Worm (Caenorhabditis elegans) whole organism, L4 larva: Measurements from ENCODE around the gene F20G2.2.

ENCODE experiments used
- F10B5.3 ChIP-seq: sonication (generic microtip); optimal IDR thresholded peaks from 2 replicates; lab custom pipeline; 2016; ENCODE audit warnings: mild to moderate bottlenecking, missing genetic modification characterization, missing compliant biosample characterization
- F26F4.8 ChIP-seq: fragments of 200-800 bp; sonication (Bioruptor generic); conservative IDR thresholded peaks from 2 replicates; pipeline ENCODE4 v1.3.6; 2022; ENCODE audit warnings: missing genetic modification characterization, missing compliant biosample characterization
- F49E8.2 ChIP-seq: sonication (generic microtip); optimal IDR thresholded peaks from 2 replicates; lab custom pipeline; 2016; ENCODE audit warnings: missing compliant biosample characterization, mild to moderate bottlenecking, missing genetic modification characterization, borderline replicate concordance
- T20F7.1 ChIP-seq: fragments of 200-800 bp; sonication (Bioruptor generic); optimal IDR thresholded peaks from 2 replicates; lab custom pipeline; 2018; ENCODE audit warnings: mild to moderate bottlenecking, missing genetic modification characterization, missing compliant biosample characterization
- Y105C5A.15 ChIP-seq: fragments of 200-800 bp; sonication (Bioruptor generic); IDR thresholded peaks from 2 replicates; pipeline ENCODE4 v1.3.6; 2022; ENCODE audit warnings: missing genetic modification characterization, missing compliant biosample characterization
- Y5F2A.4 ChIP-seq: fragments of 200-800 bp; sonication (Bioruptor generic); optimal IDR thresholded peaks from 2 replicates; lab custom pipeline; 2018; ENCODE audit warnings: mild to moderate bottlenecking, missing genetic modification characterization, missing compliant biosample characterization
- ZK337.2 ChIP-seq: fragments of 200-800 bp; sonication (Bioruptor generic); IDR thresholded peaks from 2 replicates; pipeline ENCODE4 v1.3.6; 2022; ENCODE audit warnings: missing genetic modification reagents, missing genetic modification characterization, missing compliant biosample characterization
- ama-1 ChIP-seq: fragments of 150-350 bp; optimal IDR thresholded peaks from 2 replicates; lab custom pipeline; 2014; ENCODE audit warnings: inconsistent platforms, mixed read lengths
- arid-1 ChIP-seq: fragments of 200-800 bp; sonication (Bioruptor generic); conservative IDR thresholded peaks from 2 replicates; pipeline ENCODE4 v1.3.6; 2022; ENCODE audit warnings: missing genetic modification reagents, missing genetic modification characterization, missing compliant biosample characterization
- ceh-28 ChIP-seq: fragments of 150-350 bp; optimal IDR thresholded peaks from 2 replicates; lab custom pipeline; 2014; ENCODE audit warnings: missing biosample characterization, missing genetic modification reagents, missing genetic modification characterization
- ceh-44 ChIP-seq: fragments of 200-800 bp; sonication (Bioruptor generic); IDR thresholded peaks from 2 replicates; pipeline ENCODE4 v1.3.6; 2022; ENCODE audit warnings: missing genetic modification reagents, missing genetic modification characterization, missing compliant biosample characterization
- ceh-62 ChIP-seq: sonication (generic microtip); optimal IDR thresholded peaks from 2 replicates; lab custom pipeline; 2017; ENCODE audit warnings: missing biosample characterization, missing genetic modification characterization
- ceh-82 ChIP-seq: sonication (generic microtip); optimal IDR thresholded peaks from 2 replicates; lab custom pipeline; 2017; ENCODE audit warnings: missing biosample characterization, missing genetic modification characterization
- ces-1 ChIP-seq: fragments of 150-350 bp; sonication (generic microtip); optimal IDR thresholded peaks from 4 replicates; lab custom pipeline; 2014; ENCODE audit warnings: missing biosample characterization, missing genetic modification reagents, missing genetic modification characterization
- cey-2 ChIP-seq: sonication (generic microtip); optimal IDR thresholded peaks from 3 replicates; lab custom pipeline; 2017; ENCODE audit warnings: missing genetic modification characterization, mild to moderate bottlenecking, missing compliant biosample characterization, antibody characterized with exemption, borderline replicate concordance; ENCODE audit not compliant: insufficient read depth
- ctbp-1 ChIP-seq: fragments of 200-800 bp; sonication (Bioruptor generic); IDR thresholded peaks from 2 replicates; pipeline ENCODE4 v1.3.6; 2022; ENCODE audit warnings: missing genetic modification reagents, missing genetic modification characterization, missing compliant biosample characterization
- daf-8 ChIP-seq: fragments of 200-800 bp; sonication (Bioruptor generic); IDR thresholded peaks from 2 replicates; pipeline ENCODE4 v1.3.6; 2022; ENCODE audit warnings: missing genetic modification characterization, missing compliant biosample characterization
- dmd-8 ChIP-seq: fragments of 200-800 bp; sonication (Bioruptor generic); IDR thresholded peaks from 2 replicates; pipeline ENCODE4 v1.3.6; 2022; ENCODE audit warnings: missing genetic modification characterization, missing compliant biosample characterization
- dmd-9 ChIP-seq: fragments of 200-800 bp; sonication (Bioruptor generic); IDR thresholded peaks from 2 replicates; pipeline ENCODE4 v1.3.6; 2022; ENCODE audit warnings: missing genetic modification reagents, missing genetic modification characterization, missing compliant biosample characterization
- duxl-1 ChIP-seq: sonication (generic microtip); optimal IDR thresholded peaks from 2 replicates; lab custom pipeline; 2016; ENCODE audit warnings: mild to moderate bottlenecking, missing genetic modification characterization, moderate library complexity, missing compliant biosample characterization; ENCODE audit not compliant: poor library complexity
- dve-1 ChIP-seq: sonication (generic microtip); optimal IDR thresholded peaks from 2 replicates; lab custom pipeline; 2017; ENCODE audit warnings: antibody characterized with exemption, mild to moderate bottlenecking, missing genetic modification characterization, missing compliant biosample characterization; ENCODE audit not compliant: insufficient read depth
- egl-27 ChIP-seq: sonication (generic microtip); optimal IDR thresholded peaks from 3 replicates; lab custom pipeline; 2017; ENCODE audit warnings: missing biosample characterization, missing genetic modification reagents, missing genetic modification characterization
- egl-43 ChIP-seq: fragments of 200-800 bp; sonication (Bioruptor generic); IDR thresholded peaks from 2 replicates; pipeline ENCODE4 v1.3.6; 2022; ENCODE audit warnings: missing genetic modification reagents, missing genetic modification characterization, missing compliant biosample characterization
- fkh-10 ChIP-seq: fragments of 150-350 bp; optimal IDR thresholded peaks from 2 replicates; lab custom pipeline; 2014; ENCODE audit warnings: missing biosample characterization, missing genetic modification reagents, missing genetic modification characterization
- fos-1 ChIP-seq: fragments of 150-350 bp; optimal IDR thresholded peaks from 2 replicates; lab custom pipeline; 2014; ENCODE audit warnings: missing biosample characterization, missing genetic modification characterization
- gei-8 ChIP-seq: fragments of 200-800 bp; sonication (Bioruptor generic); optimal IDR thresholded peaks from 2 replicates; lab custom pipeline; 2018; ENCODE audit warnings: mild to moderate bottlenecking, missing genetic modification characterization, missing compliant biosample characterization
- hlh-11 ChIP-seq: fragments of 200-800 bp; sonication (Bioruptor generic); optimal IDR thresholded peaks from 2 replicates; lab custom pipeline; 2018; ENCODE audit warnings: mild to moderate bottlenecking, missing genetic modification characterization, missing compliant biosample characterization
- jun-1 ChIP-seq: fragments of 150-350 bp; optimal IDR thresholded peaks from 2 replicates; lab custom pipeline; 2014; ENCODE audit warnings: missing biosample characterization, missing genetic modification reagents, missing genetic modification characterization
- lin-1 ChIP-seq: fragments of 200-800 bp; sonication (Bioruptor generic); IDR thresholded peaks from 2 replicates; pipeline ENCODE4 v1.3.6; 2022; ENCODE audit warnings: missing genetic modification reagents, missing genetic modification characterization, missing compliant biosample characterization
- lin-15B ChIP-seq: fragments of 150-350 bp; sonication (generic microtip); optimal IDR thresholded peaks from 3 replicates; lab custom pipeline; 2014; ENCODE audit warnings: missing biosample characterization, missing genetic modification characterization
- lin-38 ChIP-seq: fragments of 200-800 bp; sonication (Bioruptor generic); IDR thresholded peaks from 2 replicates; pipeline ENCODE4 v1.3.6; 2022; ENCODE audit warnings: missing genetic modification reagents, missing genetic modification characterization, missing compliant biosample characterization
- lin-39 ChIP-seq: fragments of 150-350 bp; optimal IDR thresholded peaks from 2 replicates; lab custom pipeline; 2014; ENCODE audit warnings: missing biosample characterization, missing genetic modification reagents, missing genetic modification characterization
- madf-9 ChIP-seq: fragments of 200-800 bp; sonication (Bioruptor generic); conservative IDR thresholded peaks from 2 replicates; pipeline ENCODE4 v1.3.6; 2022; ENCODE audit warnings: missing genetic modification reagents, missing genetic modification characterization, missing compliant biosample characterization
- mdl-1 ChIP-seq, 2 experiments: fragments of 150-350 bp in 1 of 2; sonication (generic microtip) in 1 of 2; optimal IDR thresholded peaks; 2 replicates each; lab custom pipeline; 2014 to 2017; ENCODE audit warnings: missing biosample characterization in 2 of 2, missing genetic modification characterization in 2 of 2
- mxl-3 ChIP-seq: fragments of 200-800 bp; sonication (Bioruptor generic); optimal IDR thresholded peaks from 2 replicates; lab custom pipeline; 2018; ENCODE audit warnings: mild to moderate bottlenecking, missing genetic modification characterization, missing compliant biosample characterization
- nhr-111 ChIP-seq: fragments of 200-800 bp; sonication (Bioruptor generic); optimal IDR thresholded peaks from 2 replicates; lab custom pipeline; 2018; ENCODE audit warnings: mild to moderate bottlenecking, missing genetic modification characterization, missing compliant biosample characterization
- nhr-237 ChIP-seq: sonication (generic microtip); optimal IDR thresholded peaks from 2 replicates; lab custom pipeline; 2017; ENCODE audit warnings: missing biosample characterization, missing genetic modification characterization
- nhr-28 ChIP-seq: fragments of 150-350 bp; optimal IDR thresholded peaks from 2 replicates; lab custom pipeline; 2014; ENCODE audit warnings: missing biosample characterization, missing genetic modification characterization
- nhr-41 ChIP-seq: fragments of 200-800 bp; sonication (Bioruptor generic); IDR thresholded peaks from 2 replicates; pipeline ENCODE4 v1.3.6; 2022; ENCODE audit warnings: missing genetic modification reagents, missing genetic modification characterization, missing compliant biosample characterization
- nhr-76 ChIP-seq: fragments of 150-350 bp; optimal IDR thresholded peaks from 2 replicates; lab custom pipeline; 2014; ENCODE audit warnings: missing biosample characterization, missing genetic modification characterization
- pha-4 ChIP-seq, 2 experiments: fragments of 150-350 bp in 1 of 2; fragments of 200-800 bp in 1 of 2; sonication (Bioruptor generic) in 1 of 2; IDR thresholded peaks in 1 of 2; optimal IDR thresholded peaks in 1 of 2; 2 replicates each; pipeline versions ENCODE4 v1.3.6 to Lab custom; 2014 to 2022; ENCODE audit warnings: missing genetic modification characterization in 2 of 2, missing genetic modification reagents in 2 of 2, missing biosample characterization in 1 of 2, missing compliant biosample characterization in 1 of 2
- rbr-2 ChIP-seq: sonication (generic microtip); optimal IDR thresholded peaks from 2 replicates; lab custom pipeline; 2016; ENCODE audit warnings: missing genotype, missing genetic modification characterization, missing compliant biosample characterization
- sdz-12 ChIP-seq: fragments of 200-800 bp; sonication (Bioruptor generic); optimal IDR thresholded peaks from 2 replicates; lab custom pipeline; 2018; ENCODE audit warnings: mild to moderate bottlenecking, missing genetic modification characterization, missing compliant biosample characterization
- skn-1 ChIP-seq: fragments of 150-350 bp; optimal IDR thresholded peaks from 2 replicates; lab custom pipeline; 2014; ENCODE audit warnings: missing biosample characterization, missing genetic modification characterization
- snpc-1.2 ChIP-seq: fragments of 200-800 bp; sonication (Bioruptor generic); IDR thresholded peaks from 2 replicates; pipeline ENCODE4 v1.3.6; 2022; ENCODE audit warnings: missing genetic modification reagents, missing genetic modification characterization, missing compliant biosample characterization
- spr-3 ChIP-seq: fragments of 200-800 bp; sonication (Bioruptor generic); optimal IDR thresholded peaks from 2 replicates; lab custom pipeline; 2018; ENCODE audit warnings: mild to moderate bottlenecking, missing genetic modification characterization, missing compliant biosample characterization
- unc-130 ChIP-seq: sonication (generic microtip); optimal IDR thresholded peaks from 2 replicates; lab custom pipeline; 2016; ENCODE audit warnings: missing genetic modification reagents, missing genetic modification characterization, missing compliant biosample characterization
- unc-39 ChIP-seq: sonication (generic microtip); optimal IDR thresholded peaks from 2 replicates; lab custom pipeline; 2017; ENCODE audit warnings: missing biosample characterization, missing genetic modification characterization
- zfp-2 ChIP-seq: sonication (generic microtip); optimal IDR thresholded peaks from 2 replicates; lab custom pipeline; 2016; ENCODE audit warnings: mild to moderate bottlenecking, missing genetic modification characterization, missing compliant biosample characterization
- zfp-3 ChIP-seq: fragments of 200-800 bp; sonication (Bioruptor generic); conservative IDR thresholded peaks from 2 replicates; pipeline ENCODE4 v1.3.6; 2022; ENCODE audit warnings: missing genetic modification reagents, missing genetic modification characterization, missing compliant biosample characterization
- ztf-7 ChIP-seq: fragments of 150-350 bp; optimal IDR thresholded peaks from 2 replicates; lab custom pipeline; 2014; ENCODE audit warnings: missing biosample characterization, missing genetic modification characterization

F20G2.2 gene

DNA sequence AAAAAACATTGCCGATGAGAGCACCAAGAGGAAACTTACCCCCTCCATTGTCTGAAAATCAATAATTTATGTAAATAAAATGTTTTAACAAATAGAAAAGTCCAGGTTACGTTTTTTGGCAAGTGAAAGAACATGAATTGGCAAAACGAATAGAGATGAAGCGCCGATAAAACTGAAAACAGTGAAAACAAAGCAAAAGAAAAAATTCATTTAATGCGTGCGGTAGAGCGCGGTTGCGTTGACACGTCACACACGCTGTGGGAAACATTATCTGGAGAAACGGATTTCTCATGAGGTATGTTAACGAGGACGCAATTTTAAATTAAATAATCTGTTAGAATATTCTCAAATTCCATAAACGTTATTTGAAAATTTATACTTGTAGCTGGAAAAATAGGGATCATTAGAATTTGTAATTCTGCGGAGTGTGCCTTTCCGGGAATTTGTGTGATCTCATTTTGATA is 41.0 kb downstream of the F20G2.2 start, which contains the start of gene zipt-9 (continued):
- TF ChIP-seq spr-3 (no peak), Y105C5A.15 (GFP tag; lab: Robert Waterston, UW) (no peak), lin-1 (GFP tag; lab: Robert Waterston, UW) (0 out of 2 replicates have a peak, but pooled peaks have one; percentile 46), unc-130 (GFP tag; lab: Kevin White, UChicago) (peak; percentile 80), jun-1 (tag; lab: Kevin White, UChicago) (peak; percentile 1), sdz-12 (GFP tag; lab: Kevin White, UChicago) (no peak), duxl-1 (peak; percentile 31), F26F4.8 (no peak), arid-1 (no peak), T20F7.1 (GFP tag; lab: Kevin White, UChicago) (peak; percentile 77), egl-27 (no peak), F49E8.2 (no peak), lin-38 (GFP tag; lab: Robert Waterston, UW) (peak; percentile 97), cey-2 (tag; lab: Kevin White, UChicago) (no peak), ama-1 (lab: Kevin White, UChicago) (no peak), nhr-76 (tag; lab: Kevin White, UChicago) (no peak), nhr-41 (GFP tag; lab: Robert Waterston, UW) (no peak), Y5F2A.4 (no peak), mxl-3 (GFP tag; lab: Kevin White, UChicago) (peak; percentile 74), skn-1 (tag; lab: Kevin White, UChicago) (no peak), F10B5.3 (no peak), madf-9 (GFP tag; lab: Robert Waterston, UW) (peak; percentile 47; the same call in 1 of the 2 replicates), pha-4 (GFP tag; IDR thresholded peaks at IDR 0.05; lab: Robert Waterston, UW) (no peak), pha-4 (tag; optimal IDR thresholded peaks at IDR 0.05; lab: Kevin White, UChicago) (no peak), ceh-28 (no peak), ZK337.2 (GFP tag; lab: Robert Waterston, UW) (peak; percentile 73; the same call in 1 of the 2 replicates), ceh-44 (GFP tag; lab: Robert Waterston, UW) (0 out of 2 replicates have a peak, but pooled peaks have one; percentile 51), mdl-1 (tag; optimal IDR thresholded peaks at IDR 0.05; lab: Kevin White, UChicago) (no peak), zfp-3 (no peak), fos-1 (tag; lab: Kevin White, UChicago) (no peak), lin-39 (no peak), nhr-111 (GFP tag; lab: Kevin White, UChicago) (no peak), fkh-10 (GFP tag; lab: Kevin White, UChicago) (peak; percentile 56), ctbp-1 (GFP tag; lab: Robert Waterston, UW) (no peak), egl-43 (GFP tag; lab: Robert Waterston, UW) (no peak), zfp-2 (no peak), ztf-7 (tag; lab: Kevin White, UChicago) (no peak), dve-1 (tag; lab: Kevin White, UChicago) (peak; percentile 88), ceh-82 (tag; lab: Kevin White, UChicago) (no peak), daf-8 (GFP tag; lab: Robert Waterston, UW) (no peak), gei-8 (GFP tag; lab: Kevin White, UChicago) (no peak), unc-39 (tag; lab: Kevin White, UChicago) (no peak), hlh-11 (peak; percentile 56), snpc-1.2 (GFP tag; lab: Robert Waterston, UW) (no peak), ceh-62 (no peak), rbr-2 (tag; lab: Kevin White, UChicago) (peak; percentile 66), lin-15B (tag; lab: Kevin White, UChicago) (peak; percentile 24), ces-1 (GFP tag; lab: Kevin White, UChicago) (peak; percentile 62), dmd-9 (GFP tag; lab: Robert Waterston, UW) (peak; percentile 46; the same call in 1 of the 2 replicates), nhr-28 (tag; lab: Kevin White, UChicago) (no peak), nhr-237 (tag; lab: Kevin White, UChicago) (no peak), dmd-8 (no peak)
